Fruit fly (Drosophila melanogaster) whole organism, embryonic: Measurements from ENCODE around the gene temp.

ENCODE experiments used
- Adf1 ChIP-seq: fragments of 200-800 bp; sonication (Bioruptor generic); IDR thresholded peaks from 2 replicates; pipeline ENCODE4 v1.3.6; 2022; ENCODE audit warnings: missing biosample characterization, missing genetic modification characterization
- Aef1 ChIP-seq: fragments of 200-800 bp; sonication (Bioruptor generic); IDR thresholded peaks from 3 replicates; pipeline ENCODE4 v1.3.6; 2022; ENCODE audit warnings: missing biosample characterization, missing genetic modification characterization
- BtbVII ChIP-seq: fragments of 200-800 bp; sonication (Bioruptor generic); optimal IDR thresholded peaks from 3 replicates; lab custom pipeline; 2017; ENCODE audit warnings: missing biosample characterization, mild to moderate bottlenecking, missing genetic modification characterization
- CG10209 ChIP-seq: fragments of 200-800 bp; sonication (Bioruptor generic); optimal IDR thresholded peaks from 3 replicates; lab custom pipeline; 2017; ENCODE audit warnings: missing biosample characterization, mild to moderate bottlenecking, missing genetic modification characterization, missing genetic modification reagents
- CG10321 ChIP-seq: fragments of 200-800 bp; sonication (Bioruptor generic); IDR thresholded peaks from 2 replicates; pipeline ENCODE4 v1.3.6; 2022; ENCODE audit warnings: missing biosample characterization, missing genetic modification characterization
- CG10462 ChIP-seq: fragments of 200-800 bp; sonication (Bioruptor generic); optimal IDR thresholded peaks from 2 replicates; lab custom pipeline; 2016; ENCODE audit warnings: missing biosample characterization, missing genetic modification characterization
- CG10565 ChIP-seq: fragments of 200-800 bp; sonication (Bioruptor generic); optimal IDR thresholded peaks from 3 replicates; lab custom pipeline; 2016; ENCODE audit warnings: missing biosample characterization, mild to moderate bottlenecking, missing genetic modification characterization
- CG10979 ChIP-seq: fragments of 200-800 bp; sonication (Bioruptor generic); optimal IDR thresholded peaks from 2 replicates; lab custom pipeline; 2018; ENCODE audit warnings: missing biosample characterization, mild to moderate bottlenecking, missing genetic modification characterization, moderate library complexity
- CG11560 ChIP-seq: fragments of 200-800 bp; sonication (Bioruptor generic); IDR thresholded peaks from 3 replicates; pipeline ENCODE4 v1.3.6; 2022; ENCODE audit warnings: missing biosample characterization, missing genetic modification characterization
- CG13624 ChIP-seq: fragments of 200-800 bp; sonication (Bioruptor generic); optimal IDR thresholded peaks from 2 replicates; lab custom pipeline; 2016; ENCODE audit warnings: missing biosample characterization, missing genetic modification characterization
- CG14965 ChIP-seq: fragments of 200-800 bp; sonication (Bioruptor generic); optimal IDR thresholded peaks from 2 replicates; lab custom pipeline; 2016; ENCODE audit warnings: missing biosample characterization, missing genetic modification characterization, borderline replicate concordance
- CG1603 ChIP-seq: fragments of 200-800 bp; sonication (Bioruptor generic); optimal IDR thresholded peaks from 2 replicates; lab custom pipeline; 2019; ENCODE audit warnings: missing biosample characterization, mild to moderate bottlenecking, missing genetic modification characterization, moderate library complexity
- CG16813 ChIP-seq: fragments of 200-800 bp; sonication (Bioruptor generic); IDR thresholded peaks from 3 replicates; pipeline ENCODE4 v1.3.6; 2022; ENCODE audit warnings: missing biosample characterization, missing genetic modification characterization; ENCODE audit not compliant: partially characterized antibody
- CG17186 ChIP-seq: fragments of 200-800 bp; sonication (Bioruptor generic); optimal IDR thresholded peaks from 3 replicates; lab custom pipeline; 2017; ENCODE audit warnings: missing biosample characterization, missing genetic modification reagents, missing genetic modification characterization
- CG2678 ChIP-seq: fragments of 200-800 bp; sonication (Bioruptor generic); optimal IDR thresholded peaks from 3 replicates; lab custom pipeline; 2019; ENCODE audit warnings: missing biosample characterization, mild to moderate bottlenecking, missing genetic modification characterization, moderate library complexity
- CG3281 ChIP-seq: fragments of 200-800 bp; sonication (Bioruptor generic); optimal IDR thresholded peaks from 3 replicates; lab custom pipeline; 2017; ENCODE audit warnings: missing biosample characterization, mild to moderate bottlenecking, missing genetic modification characterization
- CG3847 ChIP-seq: fragments of 200-800 bp; sonication (Bioruptor generic); IDR thresholded peaks from 2 replicates; pipeline ENCODE4 v1.3.6; 2022; ENCODE audit warnings: missing biosample characterization, missing genetic modification characterization
- CG42726 ChIP-seq: fragments of 200-800 bp; sonication (Bioruptor generic); IDR thresholded peaks from 2 replicates; pipeline ENCODE4 v1.3.6; 2022; ENCODE audit warnings: missing biosample characterization, missing genetic modification characterization; ENCODE audit not compliant: partially characterized antibody
- CG7271 ChIP-seq: fragments of 200-800 bp; sonication (Bioruptor generic); optimal IDR thresholded peaks from 2 replicates; lab custom pipeline; 2018; ENCODE audit warnings: missing biosample characterization, mild to moderate bottlenecking, missing genetic modification characterization, moderate library complexity
- CG7987 ChIP-seq: fragments of 200-800 bp; sonication (Bioruptor generic); optimal IDR thresholded peaks from 2 replicates; lab custom pipeline; 2018; ENCODE audit warnings: missing biosample characterization, mild to moderate bottlenecking, missing genetic modification characterization, moderate library complexity
- CG8359 ChIP-seq: fragments of 200-800 bp; sonication (Bioruptor generic); optimal IDR thresholded peaks from 2 replicates; lab custom pipeline; 2017; ENCODE audit warnings: missing biosample characterization, mild to moderate bottlenecking, missing genetic modification characterization, borderline replicate concordance
- CG8765 ChIP-seq: fragments of 200-800 bp; sonication (Bioruptor generic); IDR thresholded peaks from 2 replicates; pipeline ENCODE4 v1.3.6; 2022; ENCODE audit warnings: missing biosample characterization, missing genetic modification characterization
- CG8944 ChIP-seq: fragments of 200-800 bp; sonication (Bioruptor generic); optimal IDR thresholded peaks from 3 replicates; lab custom pipeline; 2016; ENCODE audit warnings: missing biosample characterization, missing genetic modification characterization
- CG9215 ChIP-seq: fragments of 200-800 bp; sonication (Bioruptor generic); IDR thresholded peaks from 2 replicates; pipeline ENCODE4 v1.3.6; 2022; ENCODE audit warnings: missing biosample characterization, missing genetic modification characterization
- CG9609 ChIP-seq: fragments of 200-800 bp; sonication (Bioruptor generic); optimal IDR thresholded peaks from 3 replicates; lab custom pipeline; 2016; ENCODE audit warnings: missing biosample characterization, missing genetic modification characterization
- Chrac-16 ChIP-seq: fragments of 200-800 bp; sonication (Bioruptor generic); optimal IDR thresholded peaks from 3 replicates; lab custom pipeline; 2016; ENCODE audit warnings: missing biosample characterization, missing genetic modification characterization
- Deaf1 ChIP-seq: fragments of 200-800 bp; optimal IDR thresholded peaks from 3 replicates; lab custom pipeline; 2019; ENCODE audit warnings: missing biosample characterization, mild to moderate bottlenecking, missing genetic modification characterization, moderate library complexity
- Dip3 ChIP-seq: fragments of 200-800 bp; sonication (Bioruptor generic); optimal IDR thresholded peaks from 3 replicates; lab custom pipeline; 2016; ENCODE audit warnings: missing biosample characterization, missing genetic modification characterization
- Hmx ChIP-seq: fragments of 200-800 bp; sonication (Bioruptor generic); optimal IDR thresholded peaks from 2 replicates; lab custom pipeline; 2016; ENCODE audit warnings: missing biosample characterization, missing genetic modification characterization
- Hr3 ChIP-seq: fragments of 200-800 bp; sonication (Bioruptor generic); optimal IDR thresholded peaks from 3 replicates; lab custom pipeline; 2016; ENCODE audit warnings: missing biosample characterization, missing genetic modification characterization
- Lpt ChIP-seq: fragments of >200 bp; optimal IDR thresholded peaks from 2 replicates; lab custom pipeline; 2018; ENCODE audit warnings: missing biosample characterization, missing genetic modification characterization
- Nf-YA ChIP-seq: fragments of 200-800 bp; sonication (Bioruptor generic); IDR thresholded peaks from 2 replicates; pipeline ENCODE4 v1.3.6; 2022; ENCODE audit warnings: missing biosample characterization, missing genetic modification characterization
- Nf-YB ChIP-seq: fragments of 200-800 bp; sonication (Bioruptor generic); optimal IDR thresholded peaks from 3 replicates; lab custom pipeline; 2019; ENCODE audit warnings: missing biosample characterization, mild to moderate bottlenecking, missing genetic modification characterization, moderate library complexity
- Nf-YC ChIP-seq: fragments of 200-800 bp; optimal IDR thresholded peaks from 3 replicates; lab custom pipeline; 2019; ENCODE audit warnings: missing biosample characterization, mild to moderate bottlenecking, missing genetic modification characterization, moderate library complexity
- ac ChIP-seq: fragments of 200-800 bp; sonication (Bioruptor generic); optimal IDR thresholded peaks from 3 replicates; lab custom pipeline; 2017; ENCODE audit warnings: missing biosample characterization, mild to moderate bottlenecking, missing genetic modification characterization
- az2 ChIP-seq: fragments of 200-800 bp; sonication (Bioruptor generic); optimal IDR thresholded peaks from 3 replicates; lab custom pipeline; 2016; ENCODE audit warnings: missing biosample characterization, missing genetic modification characterization
- chm ChIP-seq: fragments of 200-800 bp; sonication (Bioruptor generic); IDR thresholded peaks from 2 replicates; pipeline ENCODE4 v1.3.6; 2022; ENCODE audit warnings: missing biosample characterization, missing genetic modification characterization
- crol ChIP-seq: fragments of 200-800 bp; sonication (Bioruptor generic); IDR thresholded peaks from 2 replicates; pipeline ENCODE4 v1.3.6; 2022; ENCODE audit warnings: missing biosample characterization, missing genetic modification characterization
- dmrt11E ChIP-seq: fragments of 200-800 bp; sonication (Bioruptor generic); optimal IDR thresholded peaks from 3 replicates; lab custom pipeline; 2018; ENCODE audit warnings: missing biosample characterization, mild to moderate bottlenecking, missing genetic modification characterization, moderate library complexity
- hbn ChIP-seq: fragments of 200-800 bp; sonication (Bioruptor generic); IDR thresholded peaks from 2 replicates; pipeline ENCODE4 v1.3.6; 2022; ENCODE audit warnings: missing biosample characterization, missing genetic modification characterization; ENCODE audit not compliant: partially characterized antibody
- jumu ChIP-seq: fragments of 200-800 bp; sonication (Bioruptor generic); optimal IDR thresholded peaks from 3 replicates; lab custom pipeline; 2016; ENCODE audit warnings: missing biosample characterization, missing genetic modification characterization
- kay ChIP-seq: fragments of 200-800 bp; sonication (Bioruptor generic); optimal IDR thresholded peaks from 2 replicates; lab custom pipeline; 2016; ENCODE audit warnings: missing biosample characterization, missing genetic modification characterization
- pfk ChIP-seq: fragments of 200-800 bp; sonication (Bioruptor generic); optimal IDR thresholded peaks from 2 replicates; lab custom pipeline; 2018; ENCODE audit warnings: missing biosample characterization, mild to moderate bottlenecking, missing genetic modification characterization, moderate library complexity
- pho ChIP-seq: fragments of 200-800 bp; sonication (Bioruptor generic); optimal IDR thresholded peaks from 2 replicates; lab custom pipeline; 2016; ENCODE audit warnings: missing biosample characterization, missing genetic modification characterization
- pum ChIP-seq: fragments of 200-800 bp; sonication (Bioruptor generic); optimal IDR thresholded peaks from 2 replicates; lab custom pipeline; 2016; ENCODE audit warnings: missing biosample characterization, missing genetic modification characterization
- stc ChIP-seq: fragments of 200-800 bp; sonication (Bioruptor generic); IDR thresholded peaks from 2 replicates; pipeline ENCODE4 v1.3.6; 2022; ENCODE audit warnings: missing biosample characterization, missing genetic modification characterization
- ttk ChIP-seq: fragments of 200-800 bp; sonication (Bioruptor generic); IDR thresholded peaks from 2 replicates; pipeline ENCODE4 v2.1.2; 2022; ENCODE audit warnings: missing biosample characterization, missing genetic modification characterization
- vfl ChIP-seq: fragments of 200-800 bp; sonication (Bioruptor generic); optimal IDR thresholded peaks from 2 replicates; lab custom pipeline; 2016; ENCODE audit warnings: missing biosample characterization, missing genetic modification characterization
- vvl ChIP-seq: fragments of 200-800 bp; sonication (Bioruptor generic); IDR thresholded peaks from 2 replicates; pipeline ENCODE4 v1.3.6; 2022; ENCODE audit warnings: missing biosample characterization, missing genetic modification characterization

temp gene

DNA sequence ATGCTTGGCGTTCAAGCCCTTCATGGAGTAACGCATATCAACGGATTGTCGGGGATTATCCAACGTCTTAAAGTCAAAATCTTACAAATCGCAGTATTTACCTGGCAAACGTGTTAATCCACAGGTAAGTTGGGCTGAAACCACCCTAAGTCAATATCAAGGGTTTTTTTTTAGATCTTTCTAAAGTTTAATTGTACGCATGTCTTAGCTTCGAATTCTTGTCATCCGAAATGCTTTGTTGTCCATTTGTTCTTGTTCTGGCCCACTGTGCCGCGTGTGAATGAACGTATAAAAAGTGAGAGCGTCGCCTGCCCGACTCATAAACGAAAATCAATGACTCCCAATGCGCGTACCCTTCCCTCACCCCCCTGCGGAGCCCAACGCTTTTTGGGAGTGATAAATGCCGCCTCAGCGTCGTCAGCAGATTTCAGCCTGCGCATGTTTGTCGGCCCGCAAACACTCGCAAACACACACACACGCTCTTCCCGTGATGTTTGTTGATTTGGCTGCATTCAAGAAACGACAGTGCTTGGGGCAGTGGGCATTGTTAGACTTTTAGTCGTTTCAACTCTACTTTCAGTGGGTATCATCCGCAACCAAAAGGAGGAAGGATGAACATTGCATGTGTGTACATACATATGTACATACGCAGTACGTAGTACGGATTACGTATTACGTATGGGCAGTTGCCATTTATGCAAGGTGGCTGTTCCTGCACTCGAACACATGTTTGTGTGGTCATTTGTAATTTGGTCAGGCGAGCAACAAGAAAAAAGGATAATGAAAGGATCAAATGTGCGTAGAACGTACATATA lies 34.1 kb upstream of the temp start (continued):
- TF ChIP-seq CG7987 (GFP tag; lab: Kevin White, UChicago) = peak; percentile 66
- peak; percentile 64 for TF ChIP-seq Nf-YA (GFP tag; lab: Robert Waterston, UW)
- TF ChIP-seq Hr3 = peak; percentile 91
- peak; percentile 91 for TF ChIP-seq pho (GFP tag; lab: Kevin White, UChicago)
- peak; percentile 83 for TF ChIP-seq CG3847 (GFP tag; lab: Robert Waterston, UW)
- TF ChIP-seq vfl (GFP tag; lab: Kevin White, UChicago) = peak; percentile 83
- TF ChIP-seq crol = peak; percentile 96
- peak; percentile 96 for TF ChIP-seq CG10979 (tag; lab: Kevin White, UChicago)
- TF ChIP-seq CG14965 (GFP tag; lab: Kevin White, UChicago) = peak; percentile 72
- TF ChIP-seq CG10321 (GFP tag; lab: Robert Waterston, UW) = peak; percentile 31; the same call in 1 of the 2 replicates
- peak; percentile 96 for TF ChIP-seq jumu
- TF ChIP-seq az2 (GFP tag; lab: Kevin White, UChicago) = peak; percentile 92
- TF ChIP-seq CG10565 (GFP tag; lab: Kevin White, UChicago) = peak; percentile 69
- TF ChIP-seq hbn (GFP tag; lab: Robert Waterston, UW) = no peak
- peak; percentile 87 for TF ChIP-seq ac (GFP tag; lab: Kevin White, UChicago)
- peak; percentile 59 for TF ChIP-seq Adf1 (GFP tag; lab: Robert Waterston, UW)
- TF ChIP-seq dmrt11E = peak; percentile 95
- peak; percentile 84 for TF ChIP-seq Nf-YC (tag; lab: Kevin White, UChicago)
- peak; percentile 77 for TF ChIP-seq vvl (GFP tag; lab: Robert Waterston, UW)
- TF ChIP-seq CG13624 (GFP tag; lab: Kevin White, UChicago) = peak; percentile 94
- peak; percentile 88 for TF ChIP-seq kay (GFP tag; lab: Kevin White, UChicago)
- TF ChIP-seq Deaf1 (tag; lab: Kevin White, UChicago) = peak; percentile 72
- TF ChIP-seq CG9609 (GFP tag; lab: Kevin White, UChicago) = peak; percentile 94
- peak; percentile 67 for TF ChIP-seq Aef1 (GFP tag; lab: Robert Waterston, UW)
- peak; percentile 96 for TF ChIP-seq CG2678 (tag; lab: Kevin White, UChicago)
- peak; percentile 95 for TF ChIP-seq CG8944
- peak; percentile 92 for TF ChIP-seq Chrac-16 (GFP tag; lab: Kevin White, UChicago)
- TF ChIP-seq Dip3 = peak; percentile 81
- TF ChIP-seq BtbVII (GFP tag; lab: Kevin White, UChicago) = peak; percentile 95
- peak; percentile 68; the same call in 2 of the 3 replicates for TF ChIP-seq CG11560 (tag; lab: Robert Waterston, UW)
- TF ChIP-seq CG8359 (GFP tag; lab: Kevin White, UChicago) = peak; percentile 88
- TF ChIP-seq Hmx (GFP tag; lab: Kevin White, UChicago) = peak; percentile 84
- peak; percentile 85 for TF ChIP-seq CG9215
- peak; percentile 92 for TF ChIP-seq CG10462
- TF ChIP-seq CG8765 (GFP tag; lab: Robert Waterston, UW) = peak; percentile 41; the same call in 1 of the 2 replicates
- TF ChIP-seq CG16813 (GFP tag; lab: Robert Waterston, UW) = no peak
- TF ChIP-seq stc (GFP tag; lab: Robert Waterston, UW) = peak; percentile 70
- peak; percentile 88 for TF ChIP-seq CG1603 (tag; lab: Kevin White, UChicago)
- TF ChIP-seq pfk (GFP tag; lab: Kevin White, UChicago) = no peak
- peak; percentile 96 for TF ChIP-seq CG10209
- peak; percentile 93 for TF ChIP-seq CG3281 (GFP tag; lab: Kevin White, UChicago)
- TF ChIP-seq ttk (GFP tag; lab: Robert Waterston, UW) = peak; percentile 64
- no peak for TF ChIP-seq Lpt (GFP tag; lab: Kevin White, UChicago)
- TF ChIP-seq Nf-YB (GFP tag; lab: Kevin White, UChicago) = peak; percentile 83
- TF ChIP-seq pum = peak; percentile 94
- peak; percentile 84 for TF ChIP-seq CG17186 (GFP tag; lab: Kevin White, UChicago)
- no peak for TF ChIP-seq CG42726
- TF ChIP-seq CG7271 (tag; lab: Kevin White, UChicago) = no peak
- 0 out of 2 replicates have a peak, but pooled peaks have one; percentile 9 for TF ChIP-seq chm
